Fruit fly (Drosophila melanogaster) whole organism, larva: ENCODE results near the gene Drs.

ENCODE experiments used
- noc ChIP-seq: fragments of 200-800 bp; sonication (Bioruptor generic); optimal IDR thresholded peaks from 3 replicates; lab custom pipeline; 2019; ENCODE audit warnings: missing biosample characterization, mild to moderate bottlenecking, missing genetic modification characterization, moderate library complexity

Gene Drs

DNA sequence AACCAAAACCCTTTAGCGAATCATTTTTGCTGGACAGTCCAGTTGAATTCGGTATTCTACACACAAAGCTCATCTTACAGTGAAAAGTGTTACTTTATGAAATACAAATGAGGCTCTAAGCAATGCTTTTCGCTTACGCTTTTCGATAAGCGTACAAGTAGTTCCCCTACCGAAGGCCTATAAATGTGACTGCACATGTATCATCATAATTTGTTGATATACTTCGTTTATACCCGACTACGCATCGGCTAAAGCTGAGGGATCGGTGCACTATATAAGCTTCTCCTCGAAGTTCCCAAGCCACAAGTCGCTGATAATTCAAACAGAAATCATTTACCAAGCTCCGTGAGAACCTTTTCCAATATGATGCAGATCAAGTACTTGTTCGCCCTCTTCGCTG is at the start of gene Drs:
TSS of gene Drs (plus strand) at position 301 of the 400 bp plus-strand sequence.
- TF ChIP-seq noc (tag; lab: Kevin White, UChicago): no peak

DNA sequence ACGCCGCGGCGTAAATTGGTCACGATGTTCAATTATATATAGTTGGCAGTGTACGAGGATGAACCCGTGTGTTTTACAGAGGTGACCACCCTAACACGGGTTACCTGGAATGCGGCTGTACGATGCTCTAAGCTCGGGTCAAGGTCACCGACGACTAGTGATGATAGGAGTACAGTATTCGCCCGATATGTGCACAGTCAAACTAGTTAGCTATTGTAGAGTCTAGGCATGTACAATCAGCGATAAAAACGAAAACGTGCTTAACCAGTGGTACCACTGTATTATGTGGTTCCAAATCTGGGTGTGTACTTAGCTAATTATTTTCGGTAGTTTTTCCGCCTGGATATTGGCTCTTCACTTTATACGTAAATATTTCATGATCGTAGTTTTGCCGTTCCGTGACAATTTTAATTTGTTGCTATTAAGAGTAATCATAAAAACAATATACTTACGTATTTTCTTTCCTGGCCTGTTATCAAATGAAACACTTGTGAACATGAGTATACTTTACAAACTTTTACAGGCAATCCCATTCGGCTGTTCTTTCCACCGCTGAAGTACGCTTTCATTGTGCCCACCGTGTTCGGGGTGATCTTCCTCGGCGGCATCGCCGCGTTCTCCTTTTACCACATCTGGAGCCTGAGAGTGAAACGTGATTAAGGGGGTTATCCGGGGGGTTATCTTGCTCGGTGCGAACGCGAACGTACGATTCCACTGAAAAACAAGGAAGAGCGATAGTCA is 49.2 kb upstream of the Drs start:
- peak; percentile 69 for TF ChIP-seq noc (tag; lab: Kevin White, UChicago)

- no peak for TF ChIP-seq noc (tag; lab: Kevin White, UChicago)
These were observed 43.8 kb upstream of the Drs start for dm6 chr3L:3325597-3325924.

dm6 chr3L:3325925-3326903 is 43.1 kb upstream of the Drs start, which contains the start of gene Gtpx:
Gene Gtpx (plus strand): TSS chr3L:3326265.
- peak; percentile 30 for TF ChIP-seq noc (tag; lab: Kevin White, UChicago)

- TF ChIP-seq noc (tag; lab: Kevin White, UChicago): no peak
These were observed 40.6 kb upstream of the Drs start, which contains the start of gene Strip for dm6 chr3L:3328771-3329170. Gene Strip (minus strand): TSS chr3L:3328871.

dm6 chr3L:3329763-3330162 is 39.6 kb upstream of the Drs start, which contains the start of gene CG14961:
Gene CG14961 (plus strand): TSS chr3L:3330063.
- no peak for TF ChIP-seq noc (tag; lab: Kevin White, UChicago)

DNA sequence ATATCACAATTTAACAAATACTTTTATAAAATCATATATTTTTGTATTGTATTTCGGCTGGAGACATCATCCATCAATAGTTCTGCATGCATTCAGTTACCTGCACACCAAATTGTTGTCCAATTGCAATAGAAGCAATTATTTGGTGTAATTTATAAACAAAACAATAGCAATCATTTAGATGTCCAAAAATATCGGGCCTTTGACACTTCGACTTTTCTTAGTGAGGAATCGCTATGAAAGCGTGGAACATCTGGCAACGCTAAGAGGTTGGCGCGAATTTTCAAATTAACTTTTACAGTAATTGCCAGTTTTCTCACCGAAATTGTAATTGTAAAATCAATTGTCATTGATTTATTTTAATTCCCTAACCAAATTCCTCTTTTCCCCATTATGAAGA is 34.6 kb upstream of the Drs start, which contains the start of gene CG14969:
TSS of gene CG14969 (minus strand) at position 195 of the 400 bp plus-strand sequence.
- TF ChIP-seq noc (tag; lab: Kevin White, UChicago): no peak

dm6 chr3L:3335688-3336087 is 33.7 kb upstream of the Drs start, which contains the start of gene Drsl1:
Gene Drsl1 (minus strand): TSS chr3L:3335788.
- TF ChIP-seq noc (tag; lab: Kevin White, UChicago): no peak

dm6 chr3L:3336368-3337164 is 32.8 kb upstream of the Drs start, which contains the start of the genes Drsl6 and kst:
Gene Drsl6 (minus strand): TSS chr3L:3336418.
Gene kst (plus strand): TSS chr3L:3336860.
- TF ChIP-seq noc (tag; lab: Kevin White, UChicago): peak; percentile 22

DNA sequence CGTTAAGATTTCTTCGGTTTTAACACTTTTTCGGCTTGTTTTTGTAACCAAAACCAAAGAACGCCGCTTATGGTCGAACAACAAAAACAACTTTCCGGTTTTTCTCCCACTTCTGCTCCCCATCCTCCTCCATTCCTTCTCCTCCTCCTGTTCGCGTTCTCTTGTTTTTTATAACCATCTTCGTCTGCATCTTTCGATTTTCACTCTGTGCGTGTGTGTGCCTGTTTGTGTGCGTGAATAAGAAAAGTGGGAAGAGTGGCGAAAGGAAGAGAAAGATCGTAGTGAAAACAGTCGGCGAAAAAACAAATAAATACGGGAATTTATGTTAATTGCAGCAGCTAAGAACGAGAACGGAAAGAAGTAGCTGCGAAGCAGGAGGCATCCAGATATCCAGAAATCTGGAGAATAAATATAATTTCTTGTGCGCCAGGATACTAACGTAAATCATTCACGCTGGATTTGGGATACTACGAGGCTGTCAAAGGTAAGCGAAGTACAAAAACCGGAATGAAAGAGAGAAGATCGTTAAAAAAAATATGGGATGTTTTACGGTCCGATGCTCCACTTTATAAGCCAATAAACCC is 31.9 kb upstream of the Drs start:
- TF ChIP-seq noc (tag; lab: Kevin White, UChicago): no peak

DNA sequence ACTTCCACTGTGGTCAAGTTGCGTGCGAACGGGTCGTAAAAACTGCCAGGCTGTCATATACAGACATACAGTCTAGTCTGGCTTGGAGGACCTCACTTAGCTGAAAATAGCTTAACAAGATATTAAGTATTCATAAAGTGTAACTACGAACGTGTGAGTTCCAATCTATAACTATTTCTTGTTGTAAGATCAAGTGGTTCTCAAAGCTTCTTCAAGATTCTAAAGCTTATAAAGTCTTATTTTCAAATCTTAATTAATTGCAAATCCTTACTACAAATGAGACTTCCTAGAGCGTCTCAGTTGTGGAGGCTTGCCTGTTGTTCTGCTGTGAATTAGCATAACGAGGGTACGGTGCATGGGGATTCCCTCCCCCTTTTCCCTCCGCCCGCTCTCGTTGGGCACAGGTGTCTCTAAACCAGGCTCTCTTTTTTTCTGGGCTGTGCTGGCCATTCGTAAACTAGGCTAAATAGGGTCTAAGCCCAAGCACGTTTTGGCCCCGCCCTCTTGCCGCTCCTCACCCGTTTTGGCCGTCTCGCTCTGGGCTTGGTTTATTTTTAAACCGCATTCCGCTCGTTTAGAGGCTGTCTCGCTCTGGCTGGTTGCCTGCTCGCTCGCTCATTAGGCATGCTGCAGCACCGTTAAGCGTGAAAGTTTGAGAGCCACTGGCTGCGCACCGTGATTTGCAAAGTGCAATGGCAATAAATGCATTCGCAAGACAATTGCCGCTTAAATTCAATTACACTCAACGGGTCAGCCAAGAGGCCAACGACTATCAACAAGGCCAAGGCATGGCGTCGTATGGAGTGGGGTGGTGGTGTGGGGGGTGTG is 31.1 kb upstream of the Drs start:
- TF ChIP-seq noc (tag; lab: Kevin White, UChicago): no peak

DNA sequence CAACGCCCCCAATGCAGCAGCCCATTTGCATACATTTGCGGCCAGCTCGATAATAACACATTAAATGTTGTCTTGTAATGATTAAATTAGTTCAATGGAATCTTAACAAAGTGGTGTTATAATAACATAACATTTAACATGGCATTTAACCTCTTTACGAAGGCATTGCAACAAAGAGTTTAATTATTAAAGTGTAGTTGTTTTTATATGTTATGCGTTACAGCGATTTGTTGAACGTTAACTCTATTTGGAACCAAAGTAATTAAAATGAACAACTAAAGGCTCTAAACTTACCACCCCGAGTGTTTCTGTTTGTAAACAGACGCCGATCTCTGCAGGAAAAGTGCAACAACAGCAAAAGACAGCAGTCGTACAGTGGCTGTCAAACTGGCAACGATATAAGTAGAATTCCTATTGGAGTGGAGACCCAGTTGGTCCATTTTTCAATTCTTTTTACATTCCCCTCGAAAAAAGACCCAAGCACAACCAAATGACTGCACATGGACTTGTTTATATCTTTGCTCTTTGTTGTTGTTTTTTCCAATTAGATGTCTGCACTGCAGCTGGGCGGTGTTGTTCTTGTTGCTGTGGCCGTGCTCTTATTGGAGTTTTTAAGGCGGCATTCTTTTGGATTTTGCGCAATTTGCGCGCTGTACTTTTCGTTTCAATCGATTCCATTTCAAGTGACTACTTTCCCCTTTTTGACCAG is 30.3 kb upstream of the Drs start:
- TF ChIP-seq noc (tag; lab: Kevin White, UChicago): no peak

- TF ChIP-seq noc (tag; lab: Kevin White, UChicago): no peak
These were observed 29.6 kb upstream of the Drs start for dm6 chr3L:3339695-3340226.
